Worm (Caenorhabditis elegans) whole organism, young adult: ENCODE measurements around the gene C56G3.2.

Experiments
- Y56A3A.18 ChIP-seq: fragments of 200-800 bp; sonication (Bioruptor generic); IDR thresholded peaks from 2 replicates; pipeline ENCODE4 v1.3.6; 2022; ENCODE audit warnings: missing genetic modification reagents, missing genetic modification characterization, missing compliant biosample characterization
- dox-1 ChIP-seq: fragments of 200-800 bp; sonication (Bioruptor generic); IDR thresholded peaks from 2 replicates; pipeline ENCODE4 v1.3.6; 2022; ENCODE audit warnings: missing genetic modification reagents, missing genetic modification characterization, missing compliant biosample characterization
- efl-1 ChIP-seq: fragments of 150-350 bp; optimal IDR thresholded peaks from 2 replicates; lab custom pipeline; 2014; ENCODE audit warnings: missing biosample characterization, missing genetic modification reagents, missing genetic modification characterization
- ekl-4 ChIP-seq: fragments of 200-800 bp; sonication (Bioruptor generic); IDR thresholded peaks from 2 replicates; pipeline ENCODE4 v1.3.6; 2022; ENCODE audit warnings: missing genetic modification reagents, missing genetic modification characterization, missing compliant biosample characterization
- madf-8 ChIP-seq: fragments of 200-800 bp; sonication (Bioruptor generic); conservative IDR thresholded peaks from 2 replicates; pipeline ENCODE4 v1.3.6; 2022; ENCODE audit warnings: missing genetic modification reagents, missing genetic modification characterization, missing compliant biosample characterization

ce11 chrX:7343747-7344146, 21.6 kb upstream of the C56G3.2 start, which contains the start of gene C07D8.5:
- TF ChIP-seq dox-1 (GFP tag; lab: Robert Waterston, UW) (no peak), Y56A3A.18 (no peak), ekl-4 (no peak), madf-8 (no peak), efl-1 (no peak)
